Fruit fly (Drosophila melanogaster): ENCODE results near the gene Orct.
A peak's percentile ranks its signal among the peaks of the same experiment; 100 is the strongest.

Orct gene

DNA sequence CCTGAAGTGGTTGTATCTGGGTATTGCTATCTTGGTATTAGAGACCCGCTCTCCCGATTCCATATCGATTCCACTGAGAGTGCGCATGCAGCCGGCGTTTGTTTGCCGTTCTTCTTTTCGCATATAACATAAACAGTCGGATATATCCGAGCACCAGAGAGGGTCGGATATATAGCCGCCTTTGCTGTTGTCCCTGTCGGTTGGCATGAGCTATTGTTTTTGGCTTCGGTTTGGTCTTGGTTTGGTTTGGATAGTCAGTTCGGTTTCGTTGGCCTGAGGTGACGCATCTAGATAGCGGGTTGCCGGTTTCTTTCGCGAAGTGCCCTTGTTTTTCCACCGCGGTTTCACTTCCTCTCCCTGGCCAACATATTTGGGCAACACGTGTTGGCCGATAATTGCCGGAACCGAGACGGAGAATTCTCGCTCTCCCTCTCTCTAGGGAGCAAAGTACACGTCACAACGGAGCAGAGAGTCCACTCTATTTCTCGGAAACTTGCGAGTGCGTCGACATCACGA is 3.2 kb upstream of the Orct start, which contains the start of gene Orct2 (continued):
- TF ChIP-seq Dfd (GFP tag; optimal IDR thresholded peaks at IDR 0.05) (no peak), run (tag; optimal IDR thresholded peaks at IDR 0.05) (no peak), CG4707 (GFP tag; optimal IDR thresholded peaks at IDR 0.05) (no peak), chn (GFP tag; optimal IDR thresholded peaks at IDR 0.05) (no peak), CG13894 (tag; optimal IDR thresholded peaks at IDR 0.05) (peak; percentile 98), CG5245 (GFP tag; optimal IDR thresholded peaks at IDR 0.05) (no peak), CG13624 (GFP tag; optimal IDR thresholded peaks at IDR 0.05) (peak; percentile 23), croc (GFP tag; conservative IDR thresholded peaks at IDR 0.05) (no peak), CG18262 (tag; optimal IDR thresholded peaks at IDR 0.05) (no peak), ato (GFP tag; IDR thresholded peaks at IDR 0.05; ENCODE audit: partially characterized antibody) (peak; percentile 28; the same call in 1 of the 2 replicates), trem (tag; optimal IDR thresholded peaks at IDR 0.05) (no peak), Nf-YB (GFP tag; optimal IDR thresholded peaks at IDR 0.05) (peak; percentile 6), sisA (GFP tag; IDR thresholded peaks at IDR 0.05) (no peak), MESR4 (GFP tag; optimal IDR thresholded peaks at IDR 0.05) (no peak), Fer3 (tag; optimal IDR thresholded peaks at IDR 0.05) (peak; percentile 7), CG2678 (tag; optimal IDR thresholded peaks at IDR 0.05) (no peak), CG17912 (GFP tag; optimal IDR thresholded peaks at IDR 0.05) (no peak), Taf1 (GFP tag; IDR thresholded peaks at IDR 0.05) (no peak), CG7987 (GFP tag; optimal IDR thresholded peaks at IDR 0.05) (no peak), ATbp (GFP tag; optimal IDR thresholded peaks at IDR 0.05) (no peak), unpg (GFP tag; optimal IDR thresholded peaks at IDR 0.05) (no peak), C15 (GFP tag; IDR thresholded peaks at IDR 0.05) (no peak), Drgx (GFP tag; IDR thresholded peaks at IDR 0.05) (peak; percentile 35; the same call in 1 of the 2 replicates), Poxn (GFP tag; IDR thresholded peaks at IDR 0.05) (no peak), B-H1 (GFP tag; IDR thresholded peaks at IDR 0.05) (no peak), CG1602 (GFP tag; optimal IDR thresholded peaks at IDR 0.05) (no peak), CG13287 (GFP tag; IDR thresholded peaks at IDR 0.05; ENCODE audit: partially characterized antibody) (peak; percentile 47; the same call in 1 of the 2 replicates), ara (GFP tag; IDR thresholded peaks at IDR 0.05) (no peak), Tbp (GFP tag; optimal IDR thresholded peaks at IDR 0.05) (no peak), CG14860 (GFP tag; IDR thresholded peaks at IDR 0.05; ENCODE audit: partially characterized antibody) (no peak), CG10274 (GFP tag; optimal IDR thresholded peaks at IDR 0.05) (no peak), ftz-f1 (GFP tag; optimal IDR thresholded peaks at IDR 0.05) (peak; percentile 53), CG6813 (GFP tag; optimal IDR thresholded peaks at IDR 0.05) (no peak), CG12236 (GFP tag; optimal IDR thresholded peaks at IDR 0.05) (no peak), Pdp1 (GFP tag; optimal IDR thresholded peaks at IDR 0.05) (peak in 1 of 2 experiments; percentile 9), NfI (GFP tag; optimal IDR thresholded peaks at IDR 0.05) (no peak), CG11398 (GFP tag; optimal IDR thresholded peaks at IDR 0.05) (no peak), btn (GFP tag; optimal IDR thresholded peaks at IDR 0.05) (no peak), sr (GFP tag; IDR thresholded peaks at IDR 0.05) (no peak), CG8765 (GFP tag; IDR thresholded peaks at IDR 0.05) (no peak), CG8924 (tag; optimal IDR thresholded peaks at IDR 0.05) (no peak), dm (GFP tag; optimal IDR thresholded peaks at IDR 0.05) (peak; percentile 41), CG14441 (GFP tag; IDR thresholded peaks at IDR 0.05) (no peak), Med (GFP tag) (peak; percentile 88), CG4424 (GFP tag; optimal IDR thresholded peaks at IDR 0.05) (no peak), wdn (GFP tag; IDR thresholded peaks at IDR 0.05) (no peak), slp2 (GFP tag; optimal IDR thresholded peaks at IDR 0.05) (no peak), ci (GFP tag; IDR thresholded peaks at IDR 0.05) (no peak), jing (GFP tag; optimal IDR thresholded peaks at IDR 0.05) (no peak), CG6254 (GFP tag; optimal IDR thresholded peaks at IDR 0.05) (no peak), ash1 (GFP tag; optimal IDR thresholded peaks at IDR 0.05) (no peak)
